Fruit fly (Drosophila melanogaster) Kc167 (cell line): ENCODE measurements around the gene CG14207.

Source experiments
- Myc ChIP-seq: fragments of >200 bp; optimal IDR thresholded peaks from 2 replicates; lab custom pipeline; 2017; ENCODE audit warnings: missing external identifiers
- Sin3A ChIP-seq: fragments of >200 bp; optimal IDR thresholded peaks from 2 replicates; lab custom pipeline; 2018; ENCODE audit warnings: missing external identifiers
- h ChIP-seq: fragments of >200 bp; optimal IDR thresholded peaks from 3 replicates; lab custom pipeline; 2018; ENCODE audit warnings: missing external identifiers
- psq ChIP-seq: fragments of >200 bp; optimal IDR thresholded peaks from 2 replicates; lab custom pipeline; 2017; ENCODE audit warnings: missing external identifiers
- ttk ChIP-seq: sonication (Bioruptor generic); optimal IDR thresholded peaks from 2 replicates; lab custom pipeline; 2017; ENCODE audit warnings: missing external identifiers

DNA sequence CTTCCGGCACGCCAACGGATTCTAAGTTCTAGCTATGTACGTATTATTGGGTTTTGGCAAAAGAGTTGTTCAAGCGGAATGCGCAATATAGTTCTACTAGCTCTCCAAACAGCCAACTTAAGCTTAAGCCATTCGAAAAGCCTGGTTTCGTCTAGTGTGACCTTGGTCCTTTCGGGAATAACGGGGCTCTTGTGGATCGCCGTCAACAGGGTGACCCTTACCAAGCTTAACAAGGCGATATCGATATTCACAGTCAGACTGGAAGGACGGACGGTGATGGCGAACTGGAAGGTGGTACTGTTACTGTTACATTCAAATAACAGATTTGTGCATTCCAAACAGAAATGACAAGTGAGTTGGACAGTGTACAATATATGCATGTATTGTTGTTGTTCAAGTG is 31.3 kb upstream of the CG14207 start:
- TF ChIP-seq psq (lab: Kevin White, UChicago) = no peak
- TF ChIP-seq Sin3A (lab: Kevin White, UChicago) = no peak
- TF ChIP-seq h (lab: Kevin White, UChicago) = no peak
- TF ChIP-seq Myc = no peak
- TF ChIP-seq ttk (lab: Kevin White, UChicago) = no peak
